Worm (Caenorhabditis elegans) whole organism, early embryonic: ENCODE measurements around the gene Y71H2AM.11.

Experiments used
- flt-1 ChIP-seq: fragments of 200-800 bp; sonication (Bioruptor generic); IDR thresholded peaks from 2 replicates; pipeline ENCODE4 v1.3.6; 2022; ENCODE audit warnings: missing genetic modification characterization, missing compliant biosample characterization
- tra-4 ChIP-seq: sonication (generic microtip); optimal IDR thresholded peaks from 2 replicates; lab custom pipeline; 2017; ENCODE audit warnings: missing genetic modification characterization, missing compliant biosample characterization

DNA sequence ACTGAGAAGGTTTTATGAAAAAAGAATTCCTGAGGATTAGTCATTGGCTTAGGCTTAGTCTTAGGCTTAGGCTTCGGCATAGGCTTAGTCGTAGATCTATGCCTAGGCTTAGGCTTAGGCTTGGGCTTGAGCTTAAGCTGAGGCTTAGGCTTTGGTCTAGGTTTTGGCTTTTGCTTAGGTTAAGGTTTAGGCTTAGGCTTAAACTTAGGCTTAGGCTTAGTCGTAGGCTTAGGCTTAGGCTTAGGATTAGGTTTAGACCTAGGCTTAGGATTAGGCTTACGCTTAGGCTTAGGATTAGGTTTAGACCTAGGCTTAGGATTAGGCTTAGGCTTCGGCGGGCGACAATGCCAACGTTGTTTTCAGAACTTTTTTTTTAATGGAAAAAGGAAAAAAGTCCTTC, 49.4 kb downstream of the Y71H2AM.11 start:
- TF ChIP-seq tra-4 (tag; lab: Kevin White, UChicago) (no peak), flt-1 (GFP tag; lab: Robert Waterston, UW) (no peak)
